Fruit fly (Drosophila melanogaster) whole organism, embryonic: ENCODE measurements around the gene Spec2.

Experiments used
- CG10654 ChIP-seq: fragments of 200-800 bp; sonication (Bioruptor generic); optimal IDR thresholded peaks from 2 replicates; lab custom pipeline; 2016; ENCODE audit warnings: missing biosample characterization, missing genetic modification characterization
- CG13296 ChIP-seq: fragments of 200-800 bp; sonication (Bioruptor generic); optimal IDR thresholded peaks from 3 replicates; lab custom pipeline; 2018; ENCODE audit warnings: missing biosample characterization, mild to moderate bottlenecking, missing genetic modification characterization
- CG13424 ChIP-seq: fragments of 200-800 bp; sonication (Bioruptor generic); optimal IDR thresholded peaks from 2 replicates; lab custom pipeline; 2019; ENCODE audit warnings: missing biosample characterization, mild to moderate bottlenecking, missing genetic modification characterization, moderate library complexity
- CG14860 ChIP-seq: fragments of 200-800 bp; sonication (Bioruptor generic); IDR thresholded peaks from 3 replicates; pipeline ENCODE4 v1.3.6; 2022; ENCODE audit warnings: missing biosample characterization, missing genetic modification characterization; ENCODE audit not compliant: partially characterized antibody
- CG16813 ChIP-seq: fragments of 200-800 bp; sonication (Bioruptor generic); IDR thresholded peaks from 3 replicates; pipeline ENCODE4 v1.3.6; 2022; ENCODE audit warnings: missing biosample characterization, missing genetic modification characterization; ENCODE audit not compliant: partially characterized antibody
- CG18619 ChIP-seq: fragments of 200-800 bp; sonication (Bioruptor generic); optimal IDR thresholded peaks from 3 replicates; lab custom pipeline; 2017; ENCODE audit warnings: missing biosample characterization, mild to moderate bottlenecking, missing genetic modification characterization
- CG2678 ChIP-seq: fragments of 200-800 bp; sonication (Bioruptor generic); optimal IDR thresholded peaks from 3 replicates; lab custom pipeline; 2019; ENCODE audit warnings: missing biosample characterization, mild to moderate bottlenecking, missing genetic modification characterization, moderate library complexity
- CG5953 ChIP-seq: fragments of 200-800 bp; sonication (Bioruptor generic); IDR thresholded peaks from 2 replicates; pipeline ENCODE4 v1.3.6; 2022; ENCODE audit warnings: missing biosample characterization, missing genetic modification characterization
- CG6765 ChIP-seq: fragments of 200-800 bp; sonication (Bioruptor generic); optimal IDR thresholded peaks from 3 replicates; lab custom pipeline; 2017; ENCODE audit warnings: missing biosample characterization, mild to moderate bottlenecking, missing genetic modification characterization
- CG8089 ChIP-seq: fragments of 200-800 bp; sonication (Bioruptor generic); optimal IDR thresholded peaks from 3 replicates; lab custom pipeline; 2016; ENCODE audit warnings: missing biosample characterization, missing genetic modification characterization
- Dad ChIP-seq: fragments of 200-800 bp; sonication (Bioruptor generic); optimal IDR thresholded peaks from 3 replicates; lab custom pipeline; 2016; ENCODE audit warnings: missing biosample characterization, missing genetic modification characterization
- Dip2 ChIP-seq: fragments of 200-800 bp; sonication (Bioruptor generic); IDR thresholded peaks from 2 replicates; pipeline ENCODE4 v1.3.6; 2022; ENCODE audit warnings: missing biosample characterization, missing genetic modification characterization
- HLH3B ChIP-seq: fragments of 200-800 bp; sonication (Bioruptor generic); IDR thresholded peaks from 2 replicates; pipeline ENCODE4 v1.3.6; 2022; ENCODE audit warnings: missing biosample characterization, missing genetic modification characterization
- HLH54F ChIP-seq: fragments of 200-800 bp; sonication (Bioruptor generic); optimal IDR thresholded peaks from 3 replicates; lab custom pipeline; 2016; ENCODE audit warnings: missing biosample characterization, missing genetic modification characterization
- Spps ChIP-seq: fragments of 200-800 bp; sonication (Bioruptor generic); optimal IDR thresholded peaks from 2 replicates; lab custom pipeline; 2018; ENCODE audit warnings: missing biosample characterization, mild to moderate bottlenecking, missing genetic modification characterization
- Sry-β ChIP-seq: fragments of 200-800 bp; sonication (Bioruptor generic); optimal IDR thresholded peaks from 2 replicates; lab custom pipeline; 2018; ENCODE audit warnings: missing biosample characterization, mild to moderate bottlenecking, missing genetic modification characterization, moderate library complexity
- Ssrp ChIP-seq: fragments of 200-800 bp; sonication (Bioruptor generic); optimal IDR thresholded peaks from 2 replicates; lab custom pipeline; 2018; ENCODE audit warnings: missing biosample characterization, mild to moderate bottlenecking, missing genetic modification characterization, moderate library complexity
- da ChIP-seq: fragments of 200-800 bp; sonication (Bioruptor generic); optimal IDR thresholded peaks from 2 replicates; lab custom pipeline; 2016; ENCODE audit warnings: missing biosample characterization, missing genetic modification characterization
- danr ChIP-seq: fragments of 200-800 bp; sonication (Bioruptor generic); IDR thresholded peaks from 2 replicates; pipeline ENCODE4 v1.3.6; 2022; ENCODE audit warnings: missing biosample characterization, missing genetic modification characterization
- dysf ChIP-seq: fragments of 200-800 bp; sonication (Bioruptor generic); IDR thresholded peaks from 3 replicates; pipeline ENCODE4 v1.3.6; 2022; ENCODE audit warnings: missing biosample characterization, missing genetic modification characterization
- emc ChIP-seq: fragments of 200-800 bp; sonication (Bioruptor generic); optimal IDR thresholded peaks from 2 replicates; lab custom pipeline; 2016; ENCODE audit warnings: missing biosample characterization, missing genetic modification characterization
- insv ChIP-seq, 2 experiments: fragments of 200-800 bp; sonication (Bioruptor generic); optimal IDR thresholded peaks; 3 replicates each; lab custom pipeline; 2016 to 2018; ENCODE audit warnings: missing biosample characterization in 2 of 2, missing genetic modification characterization in 2 of 2
- org-1 ChIP-seq: fragments of 200-800 bp; sonication (Bioruptor generic); optimal IDR thresholded peaks from 2 replicates; lab custom pipeline; 2017; ENCODE audit warnings: missing biosample characterization, missing genetic modification characterization
- sc ChIP-seq, 3 experiments: fragments of >200 bp in 2 of 3; fragments of 200-800 bp in 1 of 3; sonication (Bioruptor generic) in 1 of 3; optimal IDR thresholded peaks; 2 replicates in 2 of 3; 3 replicates in 1 of 3; lab custom pipeline; 2017; ENCODE audit warnings: mild to moderate bottlenecking in 1 of 3, missing biosample characterization in 1 of 3, missing genetic modification characterization in 1 of 3, missing genetic modification reagents in 1 of 3
- trh ChIP-seq: fragments of 200-800 bp; sonication (Bioruptor generic); optimal IDR thresholded peaks from 2 replicates; lab custom pipeline; 2016; ENCODE audit warnings: missing biosample characterization, missing genetic modification characterization
- unc-4 ChIP-seq: fragments of 200-800 bp; sonication (Bioruptor generic); IDR thresholded peaks from 2 replicates; pipeline ENCODE4 v1.3.6; 2022; ENCODE audit warnings: missing biosample characterization, missing genetic modification characterization; ENCODE audit not compliant: partially characterized antibody

Gene Spec2

DNA sequence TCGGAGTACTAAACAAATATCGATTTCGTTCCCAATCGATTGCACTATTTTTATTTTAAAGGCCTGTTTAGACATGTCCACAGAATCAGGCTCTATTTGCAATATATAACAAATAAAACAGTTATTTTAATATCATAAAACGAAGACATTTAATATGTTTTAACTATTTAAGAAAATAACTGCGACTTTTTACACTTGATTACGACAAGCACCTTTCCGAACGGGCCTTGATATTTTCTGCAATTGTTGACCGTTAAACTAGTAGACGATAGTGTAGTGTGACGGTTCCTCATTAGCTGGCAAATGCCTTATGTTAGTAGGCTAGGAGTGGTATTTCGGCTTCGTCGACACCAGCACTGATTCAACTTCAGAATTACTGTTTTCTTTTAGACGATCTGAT is 55.3 kb downstream of the Spec2 start, which contains the start of the genes CG2931 and Rheb (continued):
- TF ChIP-seq insv (GFP tag; optimal IDR thresholded peaks at IDR 0.05; lab: Kevin White, UChicago) (peak in 1 of 2 experiments; percentile 59), HLH3B (GFP tag; lab: Robert Waterston, UW) (0 out of 2 replicates have a peak, but pooled peaks have one; percentile 35), CG13296 (GFP tag; lab: Kevin White, UChicago) (peak; percentile 23), org-1 (GFP tag; lab: Kevin White, UChicago) (no peak), trh (GFP tag; lab: Kevin White, UChicago) (peak; percentile 1), CG14860 (GFP tag; lab: Robert Waterston, UW) (peak; percentile 63; the same call in 2 of the 3 replicates), CG8089 (GFP tag; lab: Kevin White, UChicago) (peak; percentile 4), da (GFP tag; lab: Kevin White, UChicago) (no peak), dysf (GFP tag; lab: Robert Waterston, UW) (peak; percentile 72), CG18619 (GFP tag; lab: Kevin White, UChicago) (peak; percentile 12), sc (optimal IDR thresholded peaks at IDR 0.05; lab: Kevin White, UChicago) (no peak), sc (GFP tag; optimal IDR thresholded peaks at IDR 0.05; lab: Kevin White, UChicago) (no peak), HLH54F (GFP tag; lab: Kevin White, UChicago) (peak; percentile 46), CG2678 (tag; lab: Kevin White, UChicago) (peak; percentile 65), danr (GFP tag; lab: Robert Waterston, UW) (peak; percentile 36; the same call in 1 of the 2 replicates), CG16813 (peak; percentile 83), Spps (tag; lab: Kevin White, UChicago) (peak; percentile 23), Dad (GFP tag; lab: Kevin White, UChicago) (peak; percentile 43), emc (GFP tag; lab: Kevin White, UChicago) (no peak), Sry-β (GFP tag; lab: Kevin White, UChicago) (peak; percentile 32), Dip2 (GFP tag; lab: Robert Waterston, UW) (no peak), CG10654 (GFP tag; lab: Kevin White, UChicago) (peak; percentile 56), unc-4 (GFP tag; lab: Robert Waterston, UW) (peak; percentile 78), Ssrp (peak; percentile 37), CG13424 (tag; lab: Kevin White, UChicago) (peak; percentile 75), CG6765 (GFP tag; lab: Kevin White, UChicago) (peak; percentile 33), CG5953 (no peak; the same call in 1 of the 2 replicates)
